Worm (Caenorhabditis elegans): ENCODE measurements around the gene F53A2.1.

F53A2.1 gene

DNA sequence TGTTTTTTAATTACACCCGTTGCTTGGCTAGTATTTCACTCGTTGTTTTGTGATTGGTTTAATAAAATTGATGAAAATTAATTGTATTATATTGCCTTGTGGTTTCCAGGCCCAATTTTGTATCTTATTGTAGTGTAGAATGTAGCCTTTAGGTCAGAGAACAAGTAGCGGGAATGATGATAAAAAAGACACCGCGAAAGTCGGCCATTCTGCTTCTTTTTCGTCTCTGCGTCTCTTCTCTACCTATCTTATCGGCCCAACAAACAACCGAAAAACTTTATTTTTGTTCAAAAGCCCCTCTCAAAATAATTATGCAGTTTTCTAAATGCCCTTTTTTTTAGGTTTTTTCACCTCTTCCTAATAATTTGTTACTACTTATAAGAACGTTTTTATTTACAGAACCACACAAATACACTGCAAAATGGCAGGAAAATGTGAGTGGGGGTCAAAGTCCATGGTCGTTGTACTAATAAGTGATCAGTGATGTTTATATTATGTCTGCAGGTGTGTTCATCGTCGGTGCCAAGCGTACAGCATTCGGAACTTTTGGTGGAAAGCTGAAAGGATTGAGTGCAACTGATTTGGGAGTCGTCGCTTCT, 20.0 kb upstream of the F53A2.1 start, which contains the start of gene acaa-2 (continued):
- TF ChIP-seq F10B5.3 (tag; optimal IDR thresholded peaks at IDR 0.05) (no peak), mes-2 (tag; optimal IDR thresholded peaks at IDR 0.05; ENCODE audit: poor library complexity, severe bottlenecking) (peak; percentile 36), dmd-9 (GFP tag; IDR thresholded peaks at IDR 0.05) (no peak), T26A8.4 (GFP tag; IDR thresholded peaks at IDR 0.05) (no peak), lin-29 (GFP tag; IDR thresholded peaks at IDR 0.05) (no peak), ces-1 (GFP tag; optimal IDR thresholded peaks at IDR 0.05) (no peak), duxl-1 (tag; optimal IDR thresholded peaks at IDR 0.05; ENCODE audit: poor library complexity) (peak; percentile 31), daf-16 (GFP tag; optimal IDR thresholded peaks at IDR 0.05) (no peak), daf-16 (tag; optimal IDR thresholded peaks at IDR 0.05) (peak; percentile 62), F37D6.2 (tag; optimal IDR thresholded peaks at IDR 0.05) (no peak), lin-1 (GFP tag; IDR thresholded peaks at IDR 0.05) (no peak), nhr-6 (tag; optimal IDR thresholded peaks at IDR 0.05) (peak; percentile 29), lin-38 (GFP tag; IDR thresholded peaks at IDR 0.05) (peak; percentile 18; the same call in 1 of the 2 replicates), sdz-12 (GFP tag; optimal IDR thresholded peaks at IDR 0.05) (no peak), D1046.2 (GFP tag; IDR thresholded peaks at IDR 0.05) (no peak), set-16 (GFP tag; IDR thresholded peaks at IDR 0.05) (no peak), F44E2.7 (GFP tag; IDR thresholded peaks at IDR 0.05) (no peak), Y5F2A.4 (GFP tag; optimal IDR thresholded peaks at IDR 0.05) (no peak), nhr-48 (tag; optimal IDR thresholded peaks at IDR 0.05) (no peak), ceh-20 (GFP tag; IDR thresholded peaks at IDR 0.05) (no peak), daf-19 (GFP tag; conservative IDR thresholded peaks at IDR 0.05) (no peak), unc-130 (GFP tag; optimal IDR thresholded peaks at IDR 0.05) (no peak), pha-4 (GFP tag; IDR thresholded peaks at IDR 0.05) (no peak), pha-4 (tag; optimal IDR thresholded peaks at IDR 0.05) (no peak), dmd-6 (GFP tag; IDR thresholded peaks at IDR 0.05) (peak; percentile 40; the same call in 1 of the 2 replicates), jun-1 (tag; optimal IDR thresholded peaks at IDR 0.05) (no peak), dpl-1 (GFP tag; optimal IDR thresholded peaks at IDR 0.05) (peak; percentile 37), nhr-10 (tag; optimal IDR thresholded peaks at IDR 0.05) (peak; percentile 75), spr-3 (GFP tag; optimal IDR thresholded peaks at IDR 0.05) (no peak), unc-62 (GFP tag; optimal IDR thresholded peaks at IDR 0.05 in 1 of 2) (no peak), unc-62 (tag; optimal IDR thresholded peaks at IDR 0.05) (no peak), egl-43 (GFP tag; IDR thresholded peaks at IDR 0.05) (no peak)

- TF ChIP-seq hlh-30 (tag; optimal IDR thresholded peaks at IDR 0.05; ENCODE audit: insufficient read depth): no peak
- no peak for TF ChIP-seq mxl-3 (GFP tag; optimal IDR thresholded peaks at IDR 0.05)
- TF ChIP-seq aha-1 (tag): peak; percentile 61
- no peak for TF ChIP-seq madf-9 (GFP tag; conservative IDR thresholded peaks at IDR 0.05)
- peak; percentile 67; the same call in 1 of the 2 replicates for TF ChIP-seq Y105C5A.15 (GFP tag; IDR thresholded peaks at IDR 0.05)
- 0 out of 2 replicates have a peak, but pooled peaks have one; percentile 14 for TF ChIP-seq dmd-8 (GFP tag; IDR thresholded peaks at IDR 0.05)
- TF ChIP-seq snpc-1.2 (GFP tag; IDR thresholded peaks at IDR 0.05): peak; percentile 14; the same call in 1 of the 2 replicates
- no peak for TF ChIP-seq mep-1 (tag; optimal IDR thresholded peaks at IDR 0.05)
- 0 out of 2 replicates have a peak, but pooled peaks have one; percentile 4 for TF ChIP-seq set-16 (GFP tag; IDR thresholded peaks at IDR 0.05)
- TF ChIP-seq fkh-10 (GFP tag; optimal IDR thresholded peaks at IDR 0.05): no peak
These were observed 19.0 kb upstream of the F53A2.1 start for ce11 chrIII:13343562-13344139.

Data from whole organism, L4 larva.